Worm (Caenorhabditis elegans): ENCODE results near the gene hil-7.
A peak's percentile ranks its signal among the peaks of the same experiment; 100 is the strongest.
"Not testable (repeated sequence)": the region's sequence is repeated elsewhere in the genome, so short reads cannot be mapped to it uniquely, and the experiment has no call there.

The hil-7 gene

DNA sequence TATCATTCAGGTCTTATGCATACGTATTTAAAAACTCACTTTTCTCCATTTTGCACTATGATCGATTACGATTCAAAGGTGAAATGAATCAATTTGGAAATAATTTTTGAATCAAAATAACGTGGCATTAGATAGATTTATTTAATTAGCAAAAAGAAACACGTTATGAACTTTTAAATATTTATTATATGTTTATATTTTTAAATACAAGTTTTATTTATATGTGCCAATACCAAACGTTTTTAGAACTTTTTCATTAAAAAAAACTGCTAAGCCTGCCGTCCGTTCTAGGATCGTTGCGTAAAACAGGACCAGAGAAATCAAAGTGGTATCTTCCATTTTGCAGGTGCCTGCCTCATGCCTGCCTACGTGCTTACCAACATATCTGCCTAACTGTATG, 48.8 kb upstream of the hil-7 start, which contains the start of gene F38A5.6:
Gene F38A5.6 (minus strand): TSS at position 101 of the 400 bp plus-strand sequence.
- no peak for TF ChIP-seq unc-39 (tag; optimal IDR thresholded peaks at IDR 0.05)
- no peak for TF ChIP-seq ceh-16 (tag; optimal IDR thresholded peaks at IDR 0.05)
- no peak for TF ChIP-seq tbx-2 (tag; optimal IDR thresholded peaks at IDR 0.05)
- TF ChIP-seq nhr-67 (tag; optimal IDR thresholded peaks at IDR 0.05), result no peak
- no peak for TF ChIP-seq elt-1 (tag; optimal IDR thresholded peaks at IDR 0.05)
- TF ChIP-seq nfya-1 (tag; optimal IDR thresholded peaks at IDR 0.05; ENCODE audit: insufficient read depth), result no peak
- no peak for TF ChIP-seq ztf-11 (tag; optimal IDR thresholded peaks at IDR 0.05)
- no peak for TF ChIP-seq nhr-12 (tag; optimal IDR thresholded peaks at IDR 0.05)
- TF ChIP-seq elt-3 (tag; optimal IDR thresholded peaks at IDR 0.05), result no peak
- no peak for TF ChIP-seq nhr-77 (tag; optimal IDR thresholded peaks at IDR 0.05)
- TF ChIP-seq elt-2 (tag; optimal IDR thresholded peaks at IDR 0.05), result no peak
- no peak for TF ChIP-seq R02D3.7 (tag; optimal IDR thresholded peaks at IDR 0.05)
- no peak for TF ChIP-seq egl-27 (tag; optimal IDR thresholded peaks at IDR 0.05)
- no peak for TF ChIP-seq egl-5 (tag; optimal IDR thresholded peaks at IDR 0.05)
- no peak for TF ChIP-seq eor-1 (tag; optimal IDR thresholded peaks at IDR 0.05)
- TF ChIP-seq ceh-9 (tag; optimal IDR thresholded peaks at IDR 0.05), result no peak

DNA sequence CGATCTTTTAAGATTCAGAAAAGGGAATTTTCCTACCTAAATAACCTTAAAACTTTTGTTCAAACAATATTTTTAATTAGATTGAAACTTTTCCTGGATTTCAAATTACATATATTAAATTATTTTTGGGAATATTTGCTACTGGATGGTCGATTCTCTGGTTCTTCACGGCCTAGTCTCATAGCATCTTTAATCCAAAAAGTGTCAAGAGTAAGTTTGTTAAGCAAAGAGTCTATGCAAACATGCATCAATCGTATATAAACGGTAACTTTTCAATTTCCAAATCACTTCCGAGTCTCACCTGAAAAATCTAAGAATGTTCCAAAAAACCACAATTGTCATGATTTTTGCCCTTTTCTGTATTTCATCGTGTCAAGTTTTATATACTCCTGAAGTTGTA, 48.2 kb upstream of the hil-7 start, which contains the start of gene nspb-4:
Gene nspb-4 (plus strand): TSS at position 301 of the 400 bp plus-strand sequence.
- TF ChIP-seq ceh-9 (tag; optimal IDR thresholded peaks at IDR 0.05); sea-2 (GFP tag; optimal IDR thresholded peaks at IDR 0.05); R02D3.7 (tag; optimal IDR thresholded peaks at IDR 0.05): not testable (repeated sequence)

DNA sequence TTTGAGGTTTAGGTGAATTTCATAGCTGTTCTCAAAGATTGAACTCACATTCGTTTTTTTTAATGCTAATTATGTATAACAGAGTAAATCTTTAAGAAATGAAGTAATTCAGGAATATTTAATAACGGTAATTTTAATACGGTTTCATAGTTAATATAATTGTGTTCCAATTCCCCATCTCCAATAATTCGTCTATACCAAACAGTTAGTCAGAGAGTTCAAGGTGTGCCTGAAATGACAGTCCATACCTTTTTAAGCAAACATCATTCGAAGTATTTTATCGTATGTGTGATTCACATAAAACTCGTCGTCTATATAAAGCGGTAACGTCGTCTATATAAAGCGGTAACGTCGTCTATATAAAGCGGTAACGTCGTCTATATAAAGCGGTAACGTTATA, 47.4 kb upstream of the hil-7 start, which contains the start of gene nspb-5:
Gene nspb-5 (plus strand): TSS at position 301 of the 400 bp plus-strand sequence.
- TF ChIP-seq daf-12, ZK546.5, skn-1 (tag; optimal IDR thresholded peaks at IDR 0.05): not testable (repeated sequence)

ce11 chrIV:6599447-6599846, 46.7 kb upstream of the hil-7 start, which contains the start of gene F38A5.8:
TSS of gene F38A5.8 (plus strand) at chrIV:6599747.
- no peak for TF ChIP-seq elt-2 (tag; optimal IDR thresholded peaks at IDR 0.05)
- no peak for TF ChIP-seq ztf-4 (tag; optimal IDR thresholded peaks at IDR 0.05)
- TF ChIP-seq snpc-4 (tag; optimal IDR thresholded peaks at IDR 0.05), result no peak
- TF ChIP-seq fkh-2 (tag; optimal IDR thresholded peaks at IDR 0.05), result no peak
- TF ChIP-seq lin-39 (tag; optimal IDR thresholded peaks at IDR 0.05), result no peak
- TF ChIP-seq nhr-11 (tag; optimal IDR thresholded peaks at IDR 0.05), result no peak
- no peak for TF ChIP-seq nhr-25 (tag; optimal IDR thresholded peaks at IDR 0.05)
- no peak for TF ChIP-seq eor-1 (tag; optimal IDR thresholded peaks at IDR 0.05)
- no peak for TF ChIP-seq nhr-28 (tag; optimal IDR thresholded peaks at IDR 0.05)
- no peak for TF ChIP-seq nhr-237 (tag; optimal IDR thresholded peaks at IDR 0.05)
- no peak for TF ChIP-seq R02D3.7 (tag; optimal IDR thresholded peaks at IDR 0.05)
- TF ChIP-seq nfya-1 (tag; optimal IDR thresholded peaks at IDR 0.05; ENCODE audit: insufficient read depth), result no peak

ce11 chrIV:6601213-6601724, 44.8 kb upstream of the hil-7 start, which contains the start of gene sup-36:
TSS of gene sup-36 (plus strand) at chrIV:6601674.
- peak; percentile 20 for TF ChIP-seq hmg-11 (tag; optimal IDR thresholded peaks at IDR 0.05)
- no peak for TF ChIP-seq mdl-1 (tag; optimal IDR thresholded peaks at IDR 0.05)
- TF ChIP-seq lin-15B (tag; optimal IDR thresholded peaks at IDR 0.05), result no peak
- TF ChIP-seq tbx-2 (tag; optimal IDR thresholded peaks at IDR 0.05), result no peak
- TF ChIP-seq unc-39 (tag; optimal IDR thresholded peaks at IDR 0.05), result no peak
- TF ChIP-seq ceh-28 (tag; optimal IDR thresholded peaks at IDR 0.05), result peak; percentile 64
- peak; percentile 3 for TF ChIP-seq pha-4 (tag; optimal IDR thresholded peaks at IDR 0.05)
- TF ChIP-seq elt-3 (tag; optimal IDR thresholded peaks at IDR 0.05), result no peak
- peak; percentile 40 for TF ChIP-seq nfya-1 (tag; optimal IDR thresholded peaks at IDR 0.05; ENCODE audit: insufficient read depth)

ce11 chrIV:6602376-6602775, 43.7 kb upstream of the hil-7 start, which contains the start of gene F15B10.3:
TSS of gene F15B10.3 (plus strand) at chrIV:6602676.
- TF ChIP-seq nhr-25 (tag; optimal IDR thresholded peaks at IDR 0.05) (no peak), ceh-16 (tag; optimal IDR thresholded peaks at IDR 0.05) (no peak), mml-1 (tag; optimal IDR thresholded peaks at IDR 0.05) (no peak), fkh-2 (tag; optimal IDR thresholded peaks at IDR 0.05) (no peak), elt-3 (tag; optimal IDR thresholded peaks at IDR 0.05) (no peak), ZK546.5 (tag; optimal IDR thresholded peaks at IDR 0.05) (no peak), ceh-82 (tag; optimal IDR thresholded peaks at IDR 0.05) (no peak), ceh-9 (tag; optimal IDR thresholded peaks at IDR 0.05) (no peak), unc-39 (tag; optimal IDR thresholded peaks at IDR 0.05) (no peak)

Measured in whole organism, L3 larva.